Fruit fly (Drosophila melanogaster) whole organism, embryonic: ENCODE results near the gene sisA.
A peak's percentile ranks its signal among the peaks of the same experiment; 100 is the strongest.

Source experiments
- Abd-B ChIP-seq: fragments of 200-800 bp; sonication (Bioruptor generic); optimal IDR thresholded peaks from 2 replicates; lab custom pipeline; 2018; ENCODE audit warnings: missing biosample characterization, mild to moderate bottlenecking, missing genetic modification characterization, moderate library complexity
- Antp ChIP-seq: fragments of 200-800 bp; sonication (Bioruptor generic); optimal IDR thresholded peaks from 3 replicates; lab custom pipeline; 2016; ENCODE audit warnings: missing biosample characterization, missing genetic modification characterization
- CG10366 ChIP-seq: fragments of 200-800 bp; sonication (Bioruptor generic); IDR thresholded peaks from 2 replicates; pipeline ENCODE4 v1.3.6; 2022; ENCODE audit warnings: missing biosample characterization, missing genetic modification characterization
- CG10565 ChIP-seq: fragments of 200-800 bp; sonication (Bioruptor generic); optimal IDR thresholded peaks from 3 replicates; lab custom pipeline; 2016; ENCODE audit warnings: missing biosample characterization, mild to moderate bottlenecking, missing genetic modification characterization
- CG11504 ChIP-seq: fragments of 200-800 bp; sonication (Bioruptor generic); optimal IDR thresholded peaks from 3 replicates; lab custom pipeline; 2019; ENCODE audit warnings: missing biosample characterization, mild to moderate bottlenecking, missing genetic modification characterization, moderate library complexity
- CG11560 ChIP-seq: fragments of 200-800 bp; sonication (Bioruptor generic); IDR thresholded peaks from 3 replicates; pipeline ENCODE4 v1.3.6; 2022; ENCODE audit warnings: missing biosample characterization, missing genetic modification characterization
- CG11695 ChIP-seq: fragments of 200-800 bp; sonication (Bioruptor generic); IDR thresholded peaks from 3 replicates; pipeline ENCODE4 v1.3.6; 2022; ENCODE audit warnings: missing biosample characterization, missing genetic modification characterization
- CG11696 ChIP-seq: fragments of 200-800 bp; sonication (Bioruptor generic); IDR thresholded peaks from 2 replicates; pipeline ENCODE4 v1.3.6; 2022; ENCODE audit warnings: missing biosample characterization, missing genetic modification characterization
- CG14965 ChIP-seq: fragments of 200-800 bp; sonication (Bioruptor generic); optimal IDR thresholded peaks from 2 replicates; lab custom pipeline; 2016; ENCODE audit warnings: missing biosample characterization, missing genetic modification characterization, borderline replicate concordance
- CG16863 ChIP-seq: fragments of 200-800 bp; sonication (Bioruptor generic); optimal IDR thresholded peaks from 3 replicates; lab custom pipeline; 2016; ENCODE audit warnings: missing biosample characterization, missing genetic modification characterization
- CG17359 ChIP-seq: fragments of 200-800 bp; sonication (Bioruptor generic); optimal IDR thresholded peaks from 3 replicates; lab custom pipeline; 2018; ENCODE audit warnings: missing biosample characterization, mild to moderate bottlenecking, missing genetic modification characterization, moderate library complexity
- CG18011 ChIP-seq: fragments of 200-800 bp; sonication (Bioruptor generic); optimal IDR thresholded peaks from 2 replicates; lab custom pipeline; 2017; ENCODE audit warnings: missing biosample characterization, missing genetic modification characterization, mild to moderate bottlenecking, moderate library complexity, missing genotype
- CG2202 ChIP-seq: fragments of 200-800 bp; sonication (Bioruptor generic); optimal IDR thresholded peaks from 2 replicates; lab custom pipeline; 2018; ENCODE audit warnings: missing biosample characterization, mild to moderate bottlenecking, missing genetic modification characterization
- CG4707 ChIP-seq: fragments of 200-800 bp; sonication (Bioruptor generic); optimal IDR thresholded peaks from 2 replicates; lab custom pipeline; 2018; ENCODE audit warnings: missing biosample characterization, mild to moderate bottlenecking, missing genetic modification characterization, moderate library complexity
- CG6791 ChIP-seq: fragments of 200-800 bp; sonication (Bioruptor generic); IDR thresholded peaks from 3 replicates; pipeline ENCODE4 v1.3.6; 2022; ENCODE audit warnings: missing biosample characterization, missing genetic modification characterization; ENCODE audit not compliant: partially characterized antibody
- CG8281 ChIP-seq: fragments of 200-800 bp; sonication (Bioruptor generic); optimal IDR thresholded peaks from 2 replicates; lab custom pipeline; 2018; ENCODE audit warnings: missing biosample characterization, mild to moderate bottlenecking, missing genetic modification characterization, moderate library complexity
- CG9727 ChIP-seq: fragments of 200-800 bp; sonication (Bioruptor generic); optimal IDR thresholded peaks from 3 replicates; lab custom pipeline; 2017; ENCODE audit warnings: missing biosample characterization, mild to moderate bottlenecking, missing genetic modification characterization
- CG9817 ChIP-seq: fragments of 200-800 bp; sonication (Bioruptor generic); optimal IDR thresholded peaks from 2 replicates; lab custom pipeline; 2018; ENCODE audit warnings: missing biosample characterization, mild to moderate bottlenecking, missing genetic modification characterization, moderate library complexity
- Camta ChIP-seq: fragments of 200-800 bp; sonication (Bioruptor generic); optimal IDR thresholded peaks from 2 replicates; lab custom pipeline; 2016; ENCODE audit warnings: missing biosample characterization, missing genetic modification characterization
- Dad ChIP-seq: fragments of 200-800 bp; sonication (Bioruptor generic); optimal IDR thresholded peaks from 3 replicates; lab custom pipeline; 2016; ENCODE audit warnings: missing biosample characterization, missing genetic modification characterization
- Dll ChIP-seq: fragments of 200-800 bp; sonication (Bioruptor generic); IDR thresholded peaks from 4 replicates; pipeline ENCODE4 v1.3.6; 2022; ENCODE audit warnings: missing biosample characterization, missing genetic modification characterization; ENCODE audit not compliant: partially characterized antibody
- H2.0 ChIP-seq: fragments of 200-800 bp; sonication (Bioruptor generic); IDR thresholded peaks from 2 replicates; pipeline ENCODE4 v1.3.6; 2022; ENCODE audit warnings: missing biosample characterization, missing genetic modification characterization
- Lhr ChIP-seq: fragments of 200-800 bp; sonication (Bioruptor generic); optimal IDR thresholded peaks from 3 replicates; lab custom pipeline; 2017; ENCODE audit warnings: mild to moderate bottlenecking, missing biosample characterization, missing genetic modification reagents, missing genetic modification characterization
- Mrtf ChIP-seq: fragments of 200-800 bp; sonication (Bioruptor generic); IDR thresholded peaks from 3 replicates; pipeline ENCODE4 v1.3.6; 2022; ENCODE audit warnings: missing biosample characterization, missing genetic modification characterization
- Neu2 ChIP-seq: fragments of 200-800 bp; sonication (Bioruptor generic); optimal IDR thresholded peaks from 3 replicates; lab custom pipeline; 2016; ENCODE audit warnings: missing biosample characterization, missing genetic modification characterization, borderline replicate concordance
- Oli ChIP-seq: fragments of 200-800 bp; sonication (Bioruptor generic); optimal IDR thresholded peaks from 2 replicates; lab custom pipeline; 2018; ENCODE audit warnings: missing biosample characterization, mild to moderate bottlenecking, missing genetic modification characterization, moderate library complexity
- Ravus ChIP-seq: fragments of 200-800 bp; sonication (Bioruptor generic); IDR thresholded peaks from 2 replicates; pipeline ENCODE4 v1.3.6; 2022; ENCODE audit warnings: missing biosample characterization, missing genetic modification characterization
- Scr ChIP-seq: fragments of 200-800 bp; sonication (Bioruptor generic); IDR thresholded peaks from 2 replicates; pipeline ENCODE4 v1.3.6; 2022; ENCODE audit warnings: missing biosample characterization, missing genetic modification characterization; ENCODE audit not compliant: partially characterized antibody
- Spps ChIP-seq: fragments of 200-800 bp; sonication (Bioruptor generic); optimal IDR thresholded peaks from 2 replicates; lab custom pipeline; 2018; ENCODE audit warnings: missing biosample characterization, mild to moderate bottlenecking, missing genetic modification characterization
- Sry-δ ChIP-seq: fragments of 200-800 bp; sonication (Bioruptor generic); optimal IDR thresholded peaks from 2 replicates; lab custom pipeline; 2016; ENCODE audit warnings: missing biosample characterization, missing genetic modification characterization
- cato ChIP-seq: fragments of 200-800 bp; sonication (Bioruptor generic); optimal IDR thresholded peaks from 2 replicates; lab custom pipeline; 2016; ENCODE audit warnings: missing biosample characterization, missing genetic modification characterization, borderline replicate concordance
- cwo ChIP-seq: fragments of 200-800 bp; sonication (Bioruptor generic); optimal IDR thresholded peaks from 3 replicates; lab custom pipeline; 2017; ENCODE audit warnings: missing biosample characterization, missing genetic modification characterization, mild to moderate bottlenecking, moderate library complexity, missing genetic modification reagents
- dati ChIP-seq: fragments of 200-800 bp; sonication (Bioruptor generic); IDR thresholded peaks from 2 replicates; pipeline ENCODE4 v1.3.6; 2022; ENCODE audit warnings: missing biosample characterization, missing genetic modification characterization
- exex ChIP-seq: fragments of 200-800 bp; sonication (Bioruptor generic); optimal IDR thresholded peaks from 4 replicates; lab custom pipeline; 2018; ENCODE audit warnings: missing biosample characterization, mild to moderate bottlenecking, missing genetic modification characterization, moderate library complexity
- gcm ChIP-seq: fragments of 200-800 bp; sonication (Bioruptor generic); optimal IDR thresholded peaks from 2 replicates; lab custom pipeline; 2019; ENCODE audit warnings: missing biosample characterization, mild to moderate bottlenecking, missing genetic modification characterization, moderate library complexity
- gfzf ChIP-seq: fragments of 200-800 bp; sonication (Bioruptor generic); optimal IDR thresholded peaks from 2 replicates; lab custom pipeline; 2016; ENCODE audit warnings: missing biosample characterization, mild to moderate bottlenecking, missing genetic modification characterization, moderate library complexity
- kah ChIP-seq: fragments of 200-800 bp; sonication (Bioruptor generic); optimal IDR thresholded peaks from 2 replicates; lab custom pipeline; 2018; ENCODE audit warnings: missing biosample characterization, mild to moderate bottlenecking, missing genetic modification characterization
- nerfin-2 ChIP-seq: fragments of 200-800 bp; sonication (Bioruptor generic); IDR thresholded peaks from 2 replicates; pipeline ENCODE4 v1.3.6; 2022; ENCODE audit warnings: missing biosample characterization, missing genetic modification characterization; ENCODE audit not compliant: partially characterized antibody
- odd ChIP-seq: fragments of 200-800 bp; sonication (Bioruptor generic); optimal IDR thresholded peaks from 2 replicates; lab custom pipeline; 2017; ENCODE audit warnings: missing biosample characterization, mild to moderate bottlenecking, missing genetic modification characterization
- row ChIP-seq: fragments of 200-800 bp; sonication (Bioruptor generic); IDR thresholded peaks from 3 replicates; pipeline ENCODE4 v1.3.6; 2022; ENCODE audit warnings: missing biosample characterization, missing genetic modification characterization
- run ChIP-seq: fragments of 200-800 bp; sonication (Bioruptor generic); optimal IDR thresholded peaks from 3 replicates; lab custom pipeline; 2018; ENCODE audit warnings: missing biosample characterization, mild to moderate bottlenecking, missing genetic modification characterization
- sr ChIP-seq: fragments of 200-800 bp; sonication (Bioruptor generic); IDR thresholded peaks from 3 replicates; pipeline ENCODE4 v1.3.6; 2022; ENCODE audit warnings: missing biosample characterization, missing genetic modification characterization
- stc ChIP-seq: fragments of 200-800 bp; sonication (Bioruptor generic); IDR thresholded peaks from 2 replicates; pipeline ENCODE4 v1.3.6; 2022; ENCODE audit warnings: missing biosample characterization, missing genetic modification characterization
- toy ChIP-seq: fragments of 200-800 bp; sonication (Bioruptor generic); IDR thresholded peaks from 2 replicates; pipeline ENCODE4 v1.3.6; 2022; ENCODE audit warnings: missing biosample characterization, missing genetic modification characterization
- tup ChIP-seq: fragments of 200-800 bp; sonication (Bioruptor generic); optimal IDR thresholded peaks from 2 replicates; lab custom pipeline; 2016; ENCODE audit warnings: missing biosample characterization, mild to moderate bottlenecking, missing genetic modification characterization, moderate library complexity
- wek ChIP-seq: fragments of 200-800 bp; sonication (Bioruptor generic); optimal IDR thresholded peaks from 3 replicates; lab custom pipeline; 2018; ENCODE audit warnings: missing biosample characterization, mild to moderate bottlenecking, missing genetic modification characterization, moderate library complexity
- z ChIP-seq: fragments of 200-800 bp; sonication (Bioruptor generic); IDR thresholded peaks from 3 replicates; pipeline ENCODE4 v1.3.6; 2022; ENCODE audit warnings: missing biosample characterization, missing genetic modification characterization
- zen ChIP-seq: fragments of 200-800 bp; sonication (Bioruptor generic); optimal IDR thresholded peaks from 3 replicates; lab custom pipeline; 2018; ENCODE audit warnings: missing biosample characterization, mild to moderate bottlenecking, missing genetic modification characterization, moderate library complexity
- zen2 ChIP-seq: fragments of 200-800 bp; sonication (Bioruptor generic); IDR thresholded peaks from 3 replicates; pipeline ENCODE4 v1.3.6; 2022; ENCODE audit warnings: missing biosample characterization, missing genetic modification characterization; ENCODE audit not compliant: partially characterized antibody
- zf30C ChIP-seq: fragments of 200-800 bp; sonication (Bioruptor generic); optimal IDR thresholded peaks from 3 replicates; lab custom pipeline; 2018; ENCODE audit warnings: missing biosample characterization, mild to moderate bottlenecking, missing genetic modification characterization

The sisA gene

dm6 chrX:11351351-11351750 lies 29.2 kb upstream of the sisA start (continued):
- TF ChIP-seq CG8281 (tag; lab: Kevin White, UChicago) (peak; percentile 75), odd (GFP tag; lab: Kevin White, UChicago) (peak; percentile 87), Oli (tag; lab: Kevin White, UChicago) (peak; percentile 92), cwo (GFP tag; lab: Kevin White, UChicago) (peak; percentile 87), Neu2 (peak; percentile 66), zf30C (GFP tag; lab: Kevin White, UChicago) (no peak), z (GFP tag; lab: Robert Waterston, UW) (peak; percentile 65; the same call in 2 of the 3 replicates), dati (GFP tag; lab: Robert Waterston, UW) (peak; percentile 87), toy (GFP tag; lab: Robert Waterston, UW) (peak; percentile 82), Mrtf (GFP tag; lab: Robert Waterston, UW) (peak; percentile 96), row (GFP tag; lab: Robert Waterston, UW) (peak; percentile 96), Abd-B (GFP tag; lab: Kevin White, UChicago) (peak; percentile 91), CG11560 (tag; lab: Robert Waterston, UW) (peak; percentile 82; the same call in 2 of the 3 replicates), Spps (tag; lab: Kevin White, UChicago) (peak; percentile 68), Antp (GFP tag; lab: Kevin White, UChicago) (peak; percentile 97), CG17359 (peak; percentile 95), gfzf (GFP tag; lab: Kevin White, UChicago) (no peak), CG11504 (tag; lab: Kevin White, UChicago) (peak; percentile 92), gcm (GFP tag; lab: Kevin White, UChicago) (peak; percentile 85), tup (GFP tag; lab: Kevin White, UChicago) (peak; percentile 78), Camta (peak; percentile 90), zen (tag; lab: Kevin White, UChicago) (peak; percentile 81), Dad (GFP tag; lab: Kevin White, UChicago) (peak; percentile 92), CG4707 (GFP tag; lab: Kevin White, UChicago) (peak; percentile 86), CG16863 (GFP tag; lab: Kevin White, UChicago) (peak; percentile 93), CG14965 (GFP tag; lab: Kevin White, UChicago) (peak; percentile 53), sr (GFP tag; lab: Robert Waterston, UW) (peak; percentile 87), cato (GFP tag; lab: Kevin White, UChicago) (peak; percentile 82), wek (GFP tag; lab: Kevin White, UChicago) (peak; percentile 89), CG10366 (GFP tag; lab: Robert Waterston, UW) (peak; percentile 96), CG6791 (GFP tag; lab: Robert Waterston, UW) (no peak), exex (tag; lab: Kevin White, UChicago) (no peak), CG11696 (peak; percentile 86), kah (GFP tag; lab: Kevin White, UChicago) (peak; percentile 86), CG2202 (tag; lab: Kevin White, UChicago) (peak; percentile 70), CG9817 (peak; percentile 93), Sry-δ (GFP tag; lab: Kevin White, UChicago) (peak; percentile 41), CG11695 (GFP tag; lab: Robert Waterston, UW) (peak; percentile 95), H2.0 (GFP tag; lab: Robert Waterston, UW) (peak; percentile 95), CG10565 (GFP tag; lab: Kevin White, UChicago) (peak; percentile 61), run (tag; lab: Kevin White, UChicago) (peak; percentile 69), stc (GFP tag; lab: Robert Waterston, UW) (peak; percentile 94), CG9727 (GFP tag; lab: Kevin White, UChicago) (peak; percentile 89), Ravus (GFP tag; lab: Robert Waterston, UW) (peak; percentile 84), Scr (GFP tag; lab: Robert Waterston, UW) (no peak), CG18011 (GFP tag; lab: Kevin White, UChicago) (peak; percentile 75), Lhr (GFP tag; lab: Kevin White, UChicago) (peak; percentile 79), nerfin-2 (GFP tag; lab: Robert Waterston, UW) (no peak), Dll (GFP tag; lab: Robert Waterston, UW) (no peak), zen2 (no peak)
